Worm (Caenorhabditis elegans) whole organism, late embryonic: ENCODE data around the gene fkh-7.

ENCODE experiments used
- ceh-2 ChIP-seq: sonication (generic microtip); optimal IDR thresholded peaks from 2 replicates; lab custom pipeline; 2016; ENCODE audit warnings: missing genotype, missing genetic modification characterization, missing compliant biosample characterization
- dmd-4 ChIP-seq: sonication (generic microtip); optimal IDR thresholded peaks from 2 replicates; lab custom pipeline; 2016; ENCODE audit warnings: borderline replicate concordance, missing genetic modification characterization, missing compliant biosample characterization
- hlh-13 ChIP-seq: fragments of 200-800 bp; sonication (Bioruptor generic); optimal IDR thresholded peaks from 2 replicates; lab custom pipeline; 2018; ENCODE audit warnings: mild to moderate bottlenecking, missing genetic modification characterization, missing compliant biosample characterization
- hlh-6 ChIP-seq: sonication (generic microtip); optimal IDR thresholded peaks from 2 replicates; lab custom pipeline; 2016; ENCODE audit warnings: missing genotype, missing genetic modification characterization, missing compliant biosample characterization
- madf-2 ChIP-seq: sonication (generic microtip); optimal IDR thresholded peaks from 2 replicates; lab custom pipeline; 2017; ENCODE audit warnings: missing genetic modification characterization, missing compliant biosample characterization
- mec-3 ChIP-seq: sonication (generic microtip); optimal IDR thresholded peaks from 2 replicates; lab custom pipeline; 2016; ENCODE audit warnings: borderline replicate concordance, missing genetic modification characterization, missing compliant biosample characterization
- pax-1 ChIP-seq: fragments of 150-350 bp; optimal IDR thresholded peaks from 2 replicates; lab custom pipeline; 2014; ENCODE audit warnings: missing biosample characterization, missing genetic modification characterization
- unc-55 ChIP-seq: sonication (generic microtip); optimal IDR thresholded peaks from 2 replicates; lab custom pipeline; 2017; ENCODE audit warnings: missing biosample characterization, missing genetic modification reagents, missing genetic modification characterization
- unc-86 ChIP-seq: sonication (generic microtip); optimal IDR thresholded peaks from 2 replicates; lab custom pipeline; 2016; ENCODE audit warnings: missing genetic modification characterization, missing compliant biosample characterization

ce11 chrIV:5591134-5591533 lies 6.7 kb downstream of the fkh-7 start:
- TF ChIP-seq ceh-2 (tag; lab: Kevin White, UChicago) (no peak), unc-55 (no peak), hlh-6 (tag; lab: Kevin White, UChicago) (no peak), madf-2 (tag; lab: Kevin White, UChicago) (no peak), dmd-4 (tag; lab: Kevin White, UChicago) (no peak), hlh-13 (GFP tag; lab: Kevin White, UChicago) (no peak), pax-1 (tag; lab: Kevin White, UChicago) (no peak), unc-86 (tag; lab: Kevin White, UChicago) (no peak), mec-3 (tag; lab: Kevin White, UChicago) (no peak)
